Fruit fly (Drosophila melanogaster) whole organism, embryonic: ENCODE measurements around the gene Cip4.
A peak's percentile ranks its signal among the peaks of the same experiment; 100 is the strongest.

Source experiments
- Aef1 ChIP-seq: fragments of 200-800 bp; sonication (Bioruptor generic); IDR thresholded peaks from 3 replicates; pipeline ENCODE4 v1.3.6; 2022; ENCODE audit warnings: missing biosample characterization, missing genetic modification characterization
- B-H1 ChIP-seq: fragments of 200-800 bp; sonication (Bioruptor generic); IDR thresholded peaks from 3 replicates; pipeline ENCODE4 v1.3.6; 2022; ENCODE audit warnings: missing biosample characterization, missing genetic modification characterization
- CG10147 ChIP-seq: fragments of 200-800 bp; sonication (Bioruptor generic); optimal IDR thresholded peaks from 2 replicates; lab custom pipeline; 2019; ENCODE audit warnings: missing biosample characterization, mild to moderate bottlenecking, missing genetic modification characterization, moderate library complexity
- CG10565 ChIP-seq: fragments of 200-800 bp; sonication (Bioruptor generic); optimal IDR thresholded peaks from 3 replicates; lab custom pipeline; 2016; ENCODE audit warnings: missing biosample characterization, mild to moderate bottlenecking, missing genetic modification characterization
- CG11093 ChIP-seq: fragments of 200-800 bp; sonication (Bioruptor generic); IDR thresholded peaks from 3 replicates; pipeline ENCODE4 v1.3.6; 2022; ENCODE audit warnings: missing biosample characterization, missing genetic modification characterization
- CG11695 ChIP-seq: fragments of 200-800 bp; sonication (Bioruptor generic); IDR thresholded peaks from 3 replicates; pipeline ENCODE4 v1.3.6; 2022; ENCODE audit warnings: missing biosample characterization, missing genetic modification characterization
- CG1233 ChIP-seq: fragments of 200-800 bp; sonication (Bioruptor generic); optimal IDR thresholded peaks from 4 replicates; lab custom pipeline; 2018; ENCODE audit warnings: missing biosample characterization, mild to moderate bottlenecking, missing genetic modification characterization
- CG12659 ChIP-seq: fragments of 200-800 bp; sonication (Bioruptor generic); optimal IDR thresholded peaks from 3 replicates; lab custom pipeline; 2017; ENCODE audit warnings: mild to moderate bottlenecking, missing biosample characterization, missing genetic modification reagents, missing genetic modification characterization
- CG13123 ChIP-seq: fragments of 200-800 bp; sonication (Bioruptor generic); optimal IDR thresholded peaks from 2 replicates; lab custom pipeline; 2016; ENCODE audit warnings: missing biosample characterization, missing genetic modification characterization
- CG13296 ChIP-seq: fragments of 200-800 bp; sonication (Bioruptor generic); optimal IDR thresholded peaks from 3 replicates; lab custom pipeline; 2018; ENCODE audit warnings: missing biosample characterization, mild to moderate bottlenecking, missing genetic modification characterization
- CG15269 ChIP-seq: fragments of 200-800 bp; sonication (Bioruptor generic); optimal IDR thresholded peaks from 2 replicates; lab custom pipeline; 2018; ENCODE audit warnings: missing biosample characterization, mild to moderate bottlenecking, missing genetic modification characterization, moderate library complexity
- CG17359 ChIP-seq: fragments of 200-800 bp; sonication (Bioruptor generic); optimal IDR thresholded peaks from 3 replicates; lab custom pipeline; 2018; ENCODE audit warnings: missing biosample characterization, mild to moderate bottlenecking, missing genetic modification characterization, moderate library complexity
- CG17385 ChIP-seq: fragments of 200-800 bp; sonication (Bioruptor generic); optimal IDR thresholded peaks from 3 replicates; lab custom pipeline; 2018; ENCODE audit warnings: missing biosample characterization, mild to moderate bottlenecking, missing genetic modification characterization
- CG17802 ChIP-seq: fragments of 200-800 bp; sonication (Bioruptor generic); optimal IDR thresholded peaks from 2 replicates; lab custom pipeline; 2018; ENCODE audit warnings: missing biosample characterization, mild to moderate bottlenecking, missing genetic modification characterization, moderate library complexity
- CG2678 ChIP-seq: fragments of 200-800 bp; sonication (Bioruptor generic); optimal IDR thresholded peaks from 3 replicates; lab custom pipeline; 2019; ENCODE audit warnings: missing biosample characterization, mild to moderate bottlenecking, missing genetic modification characterization, moderate library complexity
- CG2889 ChIP-seq: fragments of 200-800 bp; sonication (Bioruptor generic); IDR thresholded peaks from 3 replicates; pipeline ENCODE4 v1.3.6; 2022; ENCODE audit warnings: missing biosample characterization, missing genetic modification characterization
- CG3726 ChIP-seq: fragments of 200-800 bp; sonication (Bioruptor generic); IDR thresholded peaks from 3 replicates; pipeline ENCODE4, ENCODE4 v1.3.6; 2022; ENCODE audit warnings: missing biosample characterization, missing genetic modification characterization
- CG4404 ChIP-seq: fragments of 200-800 bp; sonication (Bioruptor generic); IDR thresholded peaks from 2 replicates; pipeline ENCODE4 v1.3.6; 2022; ENCODE audit warnings: missing biosample characterization, missing genetic modification characterization
- CG6683 ChIP-seq: fragments of 200-800 bp; sonication (Bioruptor generic); optimal IDR thresholded peaks from 2 replicates; lab custom pipeline; 2017; ENCODE audit warnings: missing biosample characterization, mild to moderate bottlenecking, missing genetic modification characterization, missing genetic modification reagents
- CG7839 ChIP-seq: fragments of 200-800 bp; sonication (Bioruptor generic); optimal IDR thresholded peaks from 3 replicates; lab custom pipeline; 2018; ENCODE audit warnings: missing biosample characterization, mild to moderate bottlenecking, missing genetic modification characterization, moderate library complexity
- CG7987 ChIP-seq: fragments of 200-800 bp; sonication (Bioruptor generic); optimal IDR thresholded peaks from 2 replicates; lab custom pipeline; 2018; ENCODE audit warnings: missing biosample characterization, mild to moderate bottlenecking, missing genetic modification characterization, moderate library complexity
- CG8089 ChIP-seq: fragments of 200-800 bp; sonication (Bioruptor generic); optimal IDR thresholded peaks from 3 replicates; lab custom pipeline; 2016; ENCODE audit warnings: missing biosample characterization, missing genetic modification characterization
- CkIIα-i1 ChIP-seq: fragments of 200-800 bp; sonication (Bioruptor generic); IDR thresholded peaks from 2 replicates; pipeline ENCODE4 v1.3.6; 2022; ENCODE audit warnings: missing biosample characterization, missing genetic modification characterization
- Doc3 ChIP-seq: fragments of 200-800 bp; sonication (Bioruptor generic); IDR thresholded peaks from 3 replicates; pipeline ENCODE4 v1.3.6; 2022; ENCODE audit warnings: missing biosample characterization, missing genetic modification characterization; ENCODE audit not compliant: partially characterized antibody
- Drgx ChIP-seq: fragments of 200-800 bp; sonication (Bioruptor generic); IDR thresholded peaks from 2 replicates; pipeline ENCODE4 v1.3.6; 2022; ENCODE audit warnings: missing biosample characterization, missing genetic modification characterization
- HHEX ChIP-seq: fragments of 200-800 bp; sonication (Bioruptor generic); optimal IDR thresholded peaks from 3 replicates; lab custom pipeline; 2017; ENCODE audit warnings: missing biosample characterization, mild to moderate bottlenecking, missing genetic modification characterization, missing genetic modification reagents
- Hr78 ChIP-seq, 2 experiments: fragments of 200-800 bp in 1 of 2; fragments of >200 bp in 1 of 2; sonication (Bioruptor generic) in 1 of 2; optimal IDR thresholded peaks; 2 replicates each; lab custom pipeline; 2017 to 2019; ENCODE audit warnings: missing biosample characterization in 2 of 2, missing genetic modification characterization in 2 of 2, mild to moderate bottlenecking in 1 of 2, moderate library complexity in 1 of 2
- Hsf ChIP-seq: fragments of 200-800 bp; sonication (Bioruptor generic); optimal IDR thresholded peaks from 3 replicates; lab custom pipeline; 2016; ENCODE audit warnings: missing biosample characterization, missing genetic modification characterization
- Lhr ChIP-seq: fragments of 200-800 bp; sonication (Bioruptor generic); optimal IDR thresholded peaks from 3 replicates; lab custom pipeline; 2017; ENCODE audit warnings: mild to moderate bottlenecking, missing biosample characterization, missing genetic modification reagents, missing genetic modification characterization
- Meics ChIP-seq: fragments of 200-800 bp; sonication (Bioruptor generic); optimal IDR thresholded peaks from 2 replicates; lab custom pipeline; 2017; ENCODE audit warnings: missing biosample characterization, mild to moderate bottlenecking, missing genetic modification characterization
- Oaz ChIP-seq: fragments of 200-800 bp; sonication (Bioruptor generic); IDR thresholded peaks from 2 replicates; pipeline ENCODE4 v1.3.6; 2022; ENCODE audit warnings: missing biosample characterization, missing genetic modification characterization
- Optix ChIP-seq: fragments of 200-800 bp; sonication (Bioruptor generic); IDR thresholded peaks from 3 replicates; pipeline ENCODE4 v1.3.6; 2022; ENCODE audit warnings: missing biosample characterization, missing genetic modification characterization
- Ptx1 ChIP-seq: fragments of 200-800 bp; sonication (Bioruptor generic); IDR thresholded peaks from 2 replicates; pipeline ENCODE4 v1.3.6; 2022; ENCODE audit warnings: missing biosample characterization, missing genetic modification characterization
- Sox100B ChIP-seq: fragments of 200-800 bp; sonication (Bioruptor generic); optimal IDR thresholded peaks from 3 replicates; lab custom pipeline; 2018; ENCODE audit warnings: missing biosample characterization, mild to moderate bottlenecking, missing genetic modification characterization
- Sry-β ChIP-seq: fragments of 200-800 bp; sonication (Bioruptor generic); optimal IDR thresholded peaks from 2 replicates; lab custom pipeline; 2018; ENCODE audit warnings: missing biosample characterization, mild to moderate bottlenecking, missing genetic modification characterization, moderate library complexity
- az2 ChIP-seq: fragments of 200-800 bp; sonication (Bioruptor generic); optimal IDR thresholded peaks from 3 replicates; lab custom pipeline; 2016; ENCODE audit warnings: missing biosample characterization, missing genetic modification characterization
- disco-r ChIP-seq: fragments of 200-800 bp; sonication (Bioruptor generic); optimal IDR thresholded peaks from 2 replicates; lab custom pipeline; 2016; ENCODE audit warnings: missing biosample characterization, missing genetic modification characterization
- dpn ChIP-seq, 2 experiments: fragments of 200-800 bp; sonication (Bioruptor generic); optimal IDR thresholded peaks; 3 replicates each; lab custom pipeline; 2016; ENCODE audit warnings: missing biosample characterization in 2 of 2, missing genetic modification characterization in 2 of 2
- dysf ChIP-seq: fragments of 200-800 bp; sonication (Bioruptor generic); IDR thresholded peaks from 3 replicates; pipeline ENCODE4 v1.3.6; 2022; ENCODE audit warnings: missing biosample characterization, missing genetic modification characterization
- gem ChIP-seq: fragments of 200-800 bp; sonication (Bioruptor generic); optimal IDR thresholded peaks from 2 replicates; lab custom pipeline; 2019; ENCODE audit warnings: missing biosample characterization, mild to moderate bottlenecking, missing genetic modification characterization, moderate library complexity
- gt ChIP-seq: fragments of 200-800 bp; sonication (Bioruptor generic); IDR thresholded peaks from 2 replicates; pipeline ENCODE4 v1.3.6; 2022; ENCODE audit warnings: missing biosample characterization, missing genetic modification characterization
- kay ChIP-seq: fragments of 200-800 bp; sonication (Bioruptor generic); optimal IDR thresholded peaks from 2 replicates; lab custom pipeline; 2016; ENCODE audit warnings: missing biosample characterization, missing genetic modification characterization
- lmd ChIP-seq: fragments of 200-800 bp; sonication (Bioruptor generic); IDR thresholded peaks from 2 replicates; pipeline ENCODE4 v1.3.6; 2022; ENCODE audit warnings: missing biosample characterization, missing genetic modification characterization
- rib ChIP-seq: fragments of 200-800 bp; sonication (Bioruptor generic); IDR thresholded peaks from 2 replicates; pipeline ENCODE4 v1.3.6; 2022; ENCODE audit warnings: missing biosample characterization, missing genetic modification characterization
- slou ChIP-seq: fragments of 200-800 bp; sonication (Bioruptor generic); optimal IDR thresholded peaks from 3 replicates; lab custom pipeline; 2016; ENCODE audit warnings: missing biosample characterization, missing genetic modification characterization
- tin ChIP-seq: fragments of 200-800 bp; sonication (Bioruptor generic); optimal IDR thresholded peaks from 3 replicates; lab custom pipeline; 2016; ENCODE audit warnings: missing biosample characterization, missing genetic modification characterization
- unpg ChIP-seq: fragments of 200-800 bp; sonication (Bioruptor generic); optimal IDR thresholded peaks from 3 replicates; lab custom pipeline; 2018; ENCODE audit warnings: missing biosample characterization, mild to moderate bottlenecking, missing genetic modification characterization, moderate library complexity
- wdn ChIP-seq: fragments of 200-800 bp; sonication (Bioruptor generic); IDR thresholded peaks from 2 replicates; pipeline ENCODE4 v1.3.6; 2022; ENCODE audit warnings: missing biosample characterization, missing genetic modification characterization
- wek ChIP-seq: fragments of 200-800 bp; sonication (Bioruptor generic); optimal IDR thresholded peaks from 3 replicates; lab custom pipeline; 2018; ENCODE audit warnings: missing biosample characterization, mild to moderate bottlenecking, missing genetic modification characterization, moderate library complexity
- zfh1 ChIP-seq: fragments of 200-800 bp; sonication (Bioruptor generic); IDR thresholded peaks from 3 replicates; pipeline ENCODE4 v1.3.6; 2022; ENCODE audit warnings: missing biosample characterization, missing genetic modification characterization

The Cip4 gene

dm6 chr3L:4412974-4413373 is 49.1 kb upstream of the Cip4 start (continued):
- TF ChIP-seq Aef1 (GFP tag; lab: Robert Waterston, UW), result peak; percentile 72
- TF ChIP-seq CG4404 (GFP tag; lab: Robert Waterston, UW), result peak; percentile 34; the same call in 1 of the 2 replicates
- no peak for TF ChIP-seq CG3726 (GFP tag; lab: Robert Waterston, UW)
- no peak for TF ChIP-seq CG13296 (GFP tag; lab: Kevin White, UChicago)
- TF ChIP-seq CG11695 (GFP tag; lab: Robert Waterston, UW), result peak; percentile 29; the same call in 2 of the 3 replicates
- TF ChIP-seq Sry-β (GFP tag; lab: Kevin White, UChicago), result no peak
- TF ChIP-seq CG13123 (GFP tag; lab: Kevin White, UChicago), result peak; percentile 18
- TF ChIP-seq Ptx1, result peak; percentile 68
- no peak for TF ChIP-seq wek
- 0 out of 3 replicates have a peak, but pooled peaks have one; percentile 37 for TF ChIP-seq CG2889 (GFP tag; lab: Robert Waterston, UW)
- peak; percentile 30 to 65 for TF ChIP-seq dpn (GFP tag; optimal IDR thresholded peaks at IDR 0.05; lab: Kevin White, UChicago)
- TF ChIP-seq Hsf, result peak; percentile 18
- TF ChIP-seq wdn (GFP tag; lab: Robert Waterston, UW), result peak; percentile 59
- TF ChIP-seq CG10565 (GFP tag; lab: Kevin White, UChicago), result no peak
- TF ChIP-seq slou (GFP tag; lab: Kevin White, UChicago), result peak; percentile 20
- TF ChIP-seq CG17802 (tag; lab: Kevin White, UChicago), result no peak
- TF ChIP-seq lmd, result peak; percentile 58; the same call in 1 of the 2 replicates
- 0 out of 3 replicates have a peak, but pooled peaks have one; percentile 30 for TF ChIP-seq CG11093 (GFP tag; lab: Robert Waterston, UW)
- TF ChIP-seq gem (tag; lab: Kevin White, UChicago), result peak; percentile 60
- TF ChIP-seq Lhr (GFP tag; lab: Kevin White, UChicago), result no peak
- no peak for TF ChIP-seq kay
- TF ChIP-seq CG7839 (tag; lab: Kevin White, UChicago), result peak; percentile 45
- TF ChIP-seq CG2678 (tag; lab: Kevin White, UChicago), result peak; percentile 39
- no peak for TF ChIP-seq Sox100B (GFP tag; lab: Kevin White, UChicago)
- peak; percentile 21 for TF ChIP-seq disco-r (GFP tag; lab: Kevin White, UChicago)
- TF ChIP-seq CG6683 (GFP tag; lab: Kevin White, UChicago), result no peak
- peak; percentile 61; the same call in 2 of the 3 replicates for TF ChIP-seq Optix (GFP tag; lab: Robert Waterston, UW)
- peak; percentile 40; the same call in 1 of the 2 replicates for TF ChIP-seq Oaz (GFP tag; lab: Robert Waterston, UW)
- no peak for TF ChIP-seq Hr78 (GFP tag; optimal IDR thresholded peaks at IDR 0.05; lab: Kevin White, UChicago)
- TF ChIP-seq HHEX (GFP tag; lab: Kevin White, UChicago), result no peak
- peak; percentile 79 for TF ChIP-seq dysf
- TF ChIP-seq Drgx (GFP tag; lab: Robert Waterston, UW), result peak; percentile 54
- TF ChIP-seq CG17359 (tag; lab: Kevin White, UChicago), result peak; percentile 26
- TF ChIP-seq az2 (GFP tag; lab: Kevin White, UChicago), result peak; percentile 25
- TF ChIP-seq CG7987, result peak; percentile 5
- no peak for TF ChIP-seq CkIIα-i1 (GFP tag; lab: Robert Waterston, UW)
- peak; percentile 27 for TF ChIP-seq CG1233
- TF ChIP-seq B-H1 (GFP tag; lab: Robert Waterston, UW), result peak; percentile 69
- TF ChIP-seq CG17385 (GFP tag; lab: Kevin White, UChicago), result peak; percentile 39
- peak; percentile 4 for TF ChIP-seq CG12659 (GFP tag; lab: Kevin White, UChicago)
- TF ChIP-seq gt (GFP tag; lab: Robert Waterston, UW), result no peak
- no peak for TF ChIP-seq CG10147 (GFP tag; lab: Kevin White, UChicago)
- 0 out of 3 replicates have a peak, but pooled peaks have one; percentile 26 for TF ChIP-seq zfh1 (GFP tag; lab: Robert Waterston, UW)
- TF ChIP-seq Doc3, result 0 out of 3 replicates have a peak, but pooled peaks have one; percentile 10
- TF ChIP-seq unpg (GFP tag; lab: Kevin White, UChicago), result peak; percentile 49
- peak; percentile 43 for TF ChIP-seq Meics (GFP tag; lab: Kevin White, UChicago)
- TF ChIP-seq rib, result 0 out of 2 replicates have a peak, but pooled peaks have one; percentile 11
- peak; percentile 3 for TF ChIP-seq tin (GFP tag; lab: Kevin White, UChicago)
- TF ChIP-seq CG15269 (tag; lab: Kevin White, UChicago), result peak; percentile 40
- peak; percentile 4 for TF ChIP-seq CG8089 (GFP tag; lab: Kevin White, UChicago)
